Fruit fly (Drosophila melanogaster) whole organism, embryonic: ENCODE measurements around the gene CG15155.
A peak's percentile ranks its signal among the peaks of the same experiment; 100 is the strongest.

Experiments used
- BtbVII ChIP-seq: fragments of 200-800 bp; sonication (Bioruptor generic); optimal IDR thresholded peaks from 3 replicates; lab custom pipeline; 2017; ENCODE audit warnings: missing biosample characterization, mild to moderate bottlenecking, missing genetic modification characterization
- CG1024 ChIP-seq: fragments of 200-800 bp; sonication (Bioruptor generic); IDR thresholded peaks from 2 replicates; pipeline ENCODE4 v1.3.6; 2022; ENCODE audit warnings: missing biosample characterization, missing genetic modification characterization
- CG17328 ChIP-seq: fragments of 200-800 bp; sonication (Bioruptor generic); IDR thresholded peaks from 2 replicates; pipeline ENCODE4 v1.3.6; 2022; ENCODE audit warnings: missing biosample characterization, missing genetic modification characterization
- CG17829 ChIP-seq: fragments of 200-800 bp; optimal IDR thresholded peaks from 2 replicates; lab custom pipeline; 2019; ENCODE audit warnings: missing biosample characterization, mild to moderate bottlenecking, missing genetic modification characterization, moderate library complexity
- CG18764 ChIP-seq: fragments of 200-800 bp; sonication (Bioruptor generic); optimal IDR thresholded peaks from 3 replicates; lab custom pipeline; 2016; ENCODE audit warnings: missing biosample characterization, missing genetic modification characterization
- CG4424 ChIP-seq: fragments of 200-800 bp; sonication (Bioruptor generic); optimal IDR thresholded peaks from 3 replicates; lab custom pipeline; 2016; ENCODE audit warnings: missing biosample characterization, missing genetic modification characterization
- CG5180 ChIP-seq: fragments of 200-800 bp; sonication (Bioruptor generic); optimal IDR thresholded peaks from 3 replicates; lab custom pipeline; 2017; ENCODE audit warnings: missing biosample characterization, missing genetic modification characterization, mild to moderate bottlenecking, moderate library complexity, missing genetic modification reagents
- CG6854 ChIP-seq: fragments of 200-800 bp; sonication (Bioruptor generic); optimal IDR thresholded peaks from 3 replicates; lab custom pipeline; 2017; ENCODE audit warnings: missing biosample characterization, mild to moderate bottlenecking, missing genetic modification characterization
- CG7987 ChIP-seq: fragments of 200-800 bp; sonication (Bioruptor generic); optimal IDR thresholded peaks from 2 replicates; lab custom pipeline; 2018; ENCODE audit warnings: missing biosample characterization, mild to moderate bottlenecking, missing genetic modification characterization, moderate library complexity
- CG9609 ChIP-seq: fragments of 200-800 bp; sonication (Bioruptor generic); optimal IDR thresholded peaks from 3 replicates; lab custom pipeline; 2016; ENCODE audit warnings: missing biosample characterization, missing genetic modification characterization
- CG9876 ChIP-seq: fragments of 200-800 bp; sonication (Bioruptor generic); optimal IDR thresholded peaks from 2 replicates; lab custom pipeline; 2016; ENCODE audit warnings: missing biosample characterization, missing genetic modification characterization
- Chrac-16 ChIP-seq: fragments of 200-800 bp; sonication (Bioruptor generic); optimal IDR thresholded peaks from 3 replicates; lab custom pipeline; 2016; ENCODE audit warnings: missing biosample characterization, missing genetic modification characterization
- D19A ChIP-seq: fragments of 200-800 bp; optimal IDR thresholded peaks from 3 replicates; lab custom pipeline; 2019; ENCODE audit warnings: missing biosample characterization, mild to moderate bottlenecking, missing genetic modification characterization, moderate library complexity
- Dek ChIP-seq: fragments of 200-800 bp; sonication (Bioruptor generic); optimal IDR thresholded peaks from 3 replicates; lab custom pipeline; 2019; ENCODE audit warnings: missing biosample characterization, mild to moderate bottlenecking, missing genetic modification characterization, moderate library complexity
- Dfd ChIP-seq, 2 experiments: fragments of >200 bp; optimal IDR thresholded peaks; 2 replicates each; lab custom pipeline; 2017; ENCODE audit warnings: missing biosample characterization in 2 of 2, missing genetic modification characterization in 2 of 2
- Dp ChIP-seq: fragments of 200-800 bp; sonication (Bioruptor generic); optimal IDR thresholded peaks from 2 replicates; lab custom pipeline; 2018; ENCODE audit warnings: missing biosample characterization, mild to moderate bottlenecking, missing genetic modification characterization, moderate library complexity
- Eip74EF ChIP-seq, 2 experiments: fragments of 200-800 bp in 1 of 2; fragments of >200 bp in 1 of 2; sonication (Bioruptor generic) in 1 of 2; optimal IDR thresholded peaks; 2 replicates each; lab custom pipeline; 2017 to 2019; ENCODE audit warnings: missing biosample characterization in 2 of 2, missing genetic modification characterization in 2 of 2, mild to moderate bottlenecking in 1 of 2, moderate library complexity in 1 of 2
- Elba2 ChIP-seq: fragments of 200-800 bp; sonication (Bioruptor generic); optimal IDR thresholded peaks from 3 replicates; lab custom pipeline; 2016; ENCODE audit warnings: missing biosample characterization, missing genetic modification characterization
- HLH54F ChIP-seq: fragments of 200-800 bp; sonication (Bioruptor generic); optimal IDR thresholded peaks from 3 replicates; lab custom pipeline; 2016; ENCODE audit warnings: missing biosample characterization, missing genetic modification characterization
- Hand ChIP-seq: fragments of 200-800 bp; sonication (Bioruptor generic); optimal IDR thresholded peaks from 2 replicates; lab custom pipeline; 2017; ENCODE audit warnings: mild to moderate bottlenecking, missing biosample characterization, missing genetic modification reagents, missing genetic modification characterization
- HmgZ ChIP-seq: fragments of 200-800 bp; sonication (Bioruptor generic); optimal IDR thresholded peaks from 2 replicates; lab custom pipeline; 2018; ENCODE audit warnings: missing biosample characterization, mild to moderate bottlenecking, missing genetic modification characterization
- Jarid2 ChIP-seq: fragments of 200-800 bp; sonication (Bioruptor generic); optimal IDR thresholded peaks from 3 replicates; lab custom pipeline; 2017; ENCODE audit warnings: mild to moderate bottlenecking, missing biosample characterization, missing genetic modification reagents, missing genetic modification characterization
- Mes4 ChIP-seq: fragments of 200-800 bp; sonication (Bioruptor generic); optimal IDR thresholded peaks from 2 replicates; lab custom pipeline; 2016; ENCODE audit warnings: missing biosample characterization, missing genetic modification characterization
- NFAT ChIP-seq: fragments of 200-800 bp; sonication (Bioruptor generic); IDR thresholded peaks from 2 replicates; pipeline ENCODE4 v1.3.6; 2022; ENCODE audit warnings: missing biosample characterization, missing genetic modification characterization
- Poxn ChIP-seq: fragments of 200-800 bp; sonication (Bioruptor generic); IDR thresholded peaks from 2 replicates; pipeline ENCODE4 v1.3.6; 2022; ENCODE audit warnings: missing biosample characterization, missing genetic modification characterization
- Ssrp ChIP-seq: fragments of 200-800 bp; sonication (Bioruptor generic); optimal IDR thresholded peaks from 2 replicates; lab custom pipeline; 2018; ENCODE audit warnings: missing biosample characterization, mild to moderate bottlenecking, missing genetic modification characterization, moderate library complexity
- Xbp1 ChIP-seq: fragments of 200-800 bp; sonication (Bioruptor generic); optimal IDR thresholded peaks from 3 replicates; lab custom pipeline; 2016; ENCODE audit warnings: missing biosample characterization, mild to moderate bottlenecking, missing genetic modification characterization
- YL-1 ChIP-seq: fragments of 200-800 bp; sonication (Bioruptor generic); optimal IDR thresholded peaks from 3 replicates; lab custom pipeline; 2017; ENCODE audit warnings: missing biosample characterization, mild to moderate bottlenecking, missing genetic modification characterization
- abd-A ChIP-seq: fragments of 200-800 bp; sonication (Bioruptor generic); optimal IDR thresholded peaks from 3 replicates; lab custom pipeline; 2019; ENCODE audit warnings: missing biosample characterization, mild to moderate bottlenecking, missing genetic modification characterization, moderate library complexity
- ap ChIP-seq: fragments of 200-800 bp; sonication (Bioruptor generic); IDR thresholded peaks from 2 replicates; pipeline ENCODE4 v1.3.6; 2022; ENCODE audit warnings: missing biosample characterization, missing genetic modification characterization
- ash1 ChIP-seq: fragments of 200-800 bp; sonication (Bioruptor generic); optimal IDR thresholded peaks from 2 replicates; lab custom pipeline; 2018; ENCODE audit warnings: missing biosample characterization, mild to moderate bottlenecking, missing genetic modification characterization
- ato ChIP-seq: fragments of 200-800 bp; sonication (Bioruptor generic); IDR thresholded peaks from 2 replicates; pipeline ENCODE4 v1.3.6; 2022; ENCODE audit warnings: missing biosample characterization, missing genetic modification characterization; ENCODE audit not compliant: partially characterized antibody
- az2 ChIP-seq: fragments of 200-800 bp; sonication (Bioruptor generic); optimal IDR thresholded peaks from 3 replicates; lab custom pipeline; 2016; ENCODE audit warnings: missing biosample characterization, missing genetic modification characterization
- bab2 ChIP-seq: fragments of 200-800 bp; sonication (Bioruptor generic); optimal IDR thresholded peaks from 2 replicates; lab custom pipeline; 2016; ENCODE audit warnings: missing biosample characterization, missing genetic modification characterization
- ci ChIP-seq: fragments of 200-800 bp; sonication (Bioruptor generic); IDR thresholded peaks from 3 replicates; pipeline ENCODE4 v1.3.6; 2022; ENCODE audit warnings: missing biosample characterization, missing genetic modification characterization
- corto ChIP-seq: fragments of 200-800 bp; sonication (Bioruptor generic); optimal IDR thresholded peaks from 2 replicates; lab custom pipeline; 2016; ENCODE audit warnings: missing biosample characterization, mild to moderate bottlenecking, missing genetic modification characterization, moderate library complexity
- eve ChIP-seq, 2 experiments: fragments of >200 bp; optimal IDR thresholded peaks; 2 replicates each; lab custom pipeline; 2017; ENCODE audit warnings: missing biosample characterization in 2 of 2, missing genetic modification characterization in 2 of 2
- fd102C ChIP-seq: fragments of 200-800 bp; sonication (Bioruptor generic); optimal IDR thresholded peaks from 2 replicates; lab custom pipeline; 2018; ENCODE audit warnings: missing biosample characterization, mild to moderate bottlenecking, missing genetic modification characterization, moderate library complexity
- inv ChIP-seq: fragments of 200-800 bp; sonication (Bioruptor generic); IDR thresholded peaks from 2 replicates; pipeline ENCODE4 v1.3.6; 2022; ENCODE audit warnings: missing biosample characterization, missing genetic modification characterization; ENCODE audit not compliant: partially characterized antibody
- lbe ChIP-seq: fragments of 200-800 bp; sonication (Bioruptor generic); optimal IDR thresholded peaks from 2 replicates; lab custom pipeline; 2016; ENCODE audit warnings: missing biosample characterization, mild to moderate bottlenecking, missing genetic modification characterization
- lola ChIP-seq, 3 experiments: fragments of >200 bp in 2 of 3; fragments of 200-800 bp in 1 of 3; sonication (Bioruptor generic) in 1 of 3; optimal IDR thresholded peaks; 2 replicates each; lab custom pipeline; 2017 to 2019; ENCODE audit warnings: missing biosample characterization in 3 of 3, missing genetic modification characterization in 3 of 3, mild to moderate bottlenecking in 1 of 3, moderate library complexity in 1 of 3
- nmo ChIP-seq: fragments of 200-800 bp; sonication (Bioruptor generic); optimal IDR thresholded peaks from 2 replicates; lab custom pipeline; 2018; ENCODE audit warnings: missing biosample characterization, mild to moderate bottlenecking, missing genetic modification characterization, moderate library complexity
- oc ChIP-seq: fragments of 200-800 bp; sonication (Bioruptor generic); optimal IDR thresholded peaks from 2 replicates; lab custom pipeline; 2018; ENCODE audit warnings: missing biosample characterization, mild to moderate bottlenecking, missing genetic modification characterization, moderate library complexity
- peb ChIP-seq: fragments of 200-800 bp; sonication (Bioruptor generic); IDR thresholded peaks from 2 replicates; pipeline ENCODE4 v1.3.6; 2022; ENCODE audit warnings: missing biosample characterization, missing genetic modification characterization
- pnt ChIP-seq: fragments of 200-800 bp; sonication (Bioruptor generic); optimal IDR thresholded peaks from 3 replicates; lab custom pipeline; 2016; ENCODE audit warnings: missing biosample characterization, missing genetic modification characterization
- pros ChIP-seq: fragments of 200-800 bp; sonication (Bioruptor generic); optimal IDR thresholded peaks from 3 replicates; lab custom pipeline; 2019; ENCODE audit warnings: missing biosample characterization, mild to moderate bottlenecking, missing genetic modification characterization, moderate library complexity
- salm ChIP-seq: fragments of 200-800 bp; sonication (Bioruptor generic); optimal IDR thresholded peaks from 2 replicates; lab custom pipeline; 2018; ENCODE audit warnings: missing biosample characterization, mild to moderate bottlenecking, missing genetic modification characterization
- tna ChIP-seq: fragments of 200-800 bp; sonication (Bioruptor generic); IDR thresholded peaks from 2 replicates; pipeline ENCODE4 v1.3.6; 2022; ENCODE audit warnings: missing biosample characterization, missing genetic modification characterization; ENCODE audit not compliant: partially characterized antibody
- ttk ChIP-seq: fragments of 200-800 bp; sonication (Bioruptor generic); IDR thresholded peaks from 2 replicates; pipeline ENCODE4 v2.1.2; 2022; ENCODE audit warnings: missing biosample characterization, missing genetic modification characterization
- usp ChIP-seq: fragments of >200 bp; optimal IDR thresholded peaks from 2 replicates; lab custom pipeline; 2017; ENCODE audit warnings: missing biosample characterization, missing genetic modification characterization

The CG15155 gene

dm6 chr2L:18145253-18145652 lies 9.4 kb upstream of the CG15155 start (continued):
- TF ChIP-seq nmo (peak; percentile 89), lbe (GFP tag; lab: Kevin White, UChicago) (peak; percentile 92), eve (GFP tag; optimal IDR thresholded peaks at IDR 0.05; lab: Kevin White, UChicago) (peak in 1 of 2 experiments; percentile 82), CG6854 (GFP tag; lab: Kevin White, UChicago) (peak; percentile 13), Poxn (GFP tag; lab: Robert Waterston, UW) (peak; percentile 44; the same call in 1 of the 2 replicates), Eip74EF (GFP tag; optimal IDR thresholded peaks at IDR 0.05; lab: Kevin White, UChicago) (peak in 1 of 2 experiments; percentile 49), CG1024 (GFP tag; lab: Robert Waterston, UW) (peak; percentile 74; the same call in 1 of the 2 replicates), abd-A (no peak), Chrac-16 (GFP tag; lab: Kevin White, UChicago) (peak; percentile 91), HmgZ (peak; percentile 57), bab2 (GFP tag; lab: Kevin White, UChicago) (peak; percentile 87), BtbVII (GFP tag; lab: Kevin White, UChicago) (peak; percentile 28), salm (tag; lab: Kevin White, UChicago) (peak; percentile 27), inv (GFP tag; lab: Robert Waterston, UW) (no peak), CG17328 (GFP tag; lab: Robert Waterston, UW) (peak; percentile 93), az2 (peak; percentile 82), CG4424 (GFP tag; lab: Kevin White, UChicago) (peak; percentile 91), fd102C (GFP tag; lab: Kevin White, UChicago) (peak; percentile 98), Dek (tag; lab: Kevin White, UChicago) (peak; percentile 62), ash1 (GFP tag; lab: Kevin White, UChicago) (peak; percentile 53), Dp (GFP tag; lab: Kevin White, UChicago) (no peak), CG9876 (GFP tag; lab: Kevin White, UChicago) (peak; percentile 73), CG7987 (GFP tag; lab: Kevin White, UChicago) (no peak), ttk (GFP tag; lab: Robert Waterston, UW) (peak; percentile 62), CG5180 (peak; percentile 16), oc (peak; percentile 73), Dfd (GFP tag; optimal IDR thresholded peaks at IDR 0.05; lab: Kevin White, UChicago) (no peak), usp (GFP tag; lab: Kevin White, UChicago) (no peak), Mes4 (GFP tag; lab: Kevin White, UChicago) (peak; percentile 76), pros (GFP tag; lab: Kevin White, UChicago) (peak; percentile 75), HLH54F (GFP tag; lab: Kevin White, UChicago) (peak; percentile 81), lola (GFP tag; optimal IDR thresholded peaks at IDR 0.05; lab: Kevin White, UChicago) (peak in 1 of 3 experiments; percentile 94), Hand (GFP tag; lab: Kevin White, UChicago) (no peak), D19A (tag; lab: Kevin White, UChicago) (peak; percentile 85), corto (peak; percentile 90), Xbp1 (peak; percentile 87), CG9609 (GFP tag; lab: Kevin White, UChicago) (peak; percentile 87), CG17829 (tag; lab: Kevin White, UChicago) (peak; percentile 94), Ssrp (tag; lab: Kevin White, UChicago) (peak; percentile 89), CG18764 (GFP tag; lab: Kevin White, UChicago) (peak; percentile 79), tna (no peak), peb (GFP tag; lab: Robert Waterston, UW) (peak; percentile 82), YL-1 (GFP tag; lab: Kevin White, UChicago) (no peak), ci (GFP tag; lab: Robert Waterston, UW) (peak; percentile 92), NFAT (GFP tag; lab: Robert Waterston, UW) (peak; percentile 66), ap (peak; percentile 73), ato (no peak), pnt (GFP tag; lab: Kevin White, UChicago) (peak; percentile 87), Elba2 (peak; percentile 76), Jarid2 (GFP tag; lab: Kevin White, UChicago) (peak; percentile 30)
